Fruit fly (Drosophila melanogaster) whole organism, embryonic: ENCODE measurements around the gene CG5934.
A peak's percentile ranks its signal among the peaks of the same experiment; 100 is the strongest.

Experiments used
- CG10543 ChIP-seq: fragments of 200-800 bp; sonication (Bioruptor generic); optimal IDR thresholded peaks from 3 replicates; lab custom pipeline; 2017; ENCODE audit warnings: missing biosample characterization, mild to moderate bottlenecking, missing genetic modification characterization, moderate library complexity
- CG11247 ChIP-seq: fragments of 200-800 bp; sonication (Bioruptor generic); IDR thresholded peaks from 2 replicates; pipeline ENCODE4 v1.3.6; 2022; ENCODE audit warnings: missing biosample characterization, missing genetic modification characterization
- CG12104 ChIP-seq: fragments of 200-800 bp; sonication (Bioruptor generic); optimal IDR thresholded peaks from 3 replicates; lab custom pipeline; 2016; ENCODE audit warnings: missing biosample characterization, missing genetic modification characterization
- CG13296 ChIP-seq: fragments of 200-800 bp; sonication (Bioruptor generic); optimal IDR thresholded peaks from 3 replicates; lab custom pipeline; 2018; ENCODE audit warnings: missing biosample characterization, mild to moderate bottlenecking, missing genetic modification characterization
- CG15269 ChIP-seq: fragments of 200-800 bp; sonication (Bioruptor generic); optimal IDR thresholded peaks from 2 replicates; lab custom pipeline; 2018; ENCODE audit warnings: missing biosample characterization, mild to moderate bottlenecking, missing genetic modification characterization, moderate library complexity
- CG18011 ChIP-seq: fragments of 200-800 bp; sonication (Bioruptor generic); optimal IDR thresholded peaks from 2 replicates; lab custom pipeline; 2017; ENCODE audit warnings: missing biosample characterization, missing genetic modification characterization, mild to moderate bottlenecking, moderate library complexity, missing genotype
- CG1832 ChIP-seq: fragments of 200-800 bp; sonication (Bioruptor generic); optimal IDR thresholded peaks from 2 replicates; lab custom pipeline; 2017; ENCODE audit warnings: missing biosample characterization, mild to moderate bottlenecking, missing genetic modification characterization, inconsistent platforms
- CG2116 ChIP-seq: fragments of 200-800 bp; sonication (Bioruptor generic); optimal IDR thresholded peaks from 3 replicates; lab custom pipeline; 2018; ENCODE audit warnings: missing biosample characterization, mild to moderate bottlenecking, missing genetic modification characterization
- CG31441 ChIP-seq: fragments of 200-800 bp; sonication (Bioruptor generic); IDR thresholded peaks from 2 replicates; pipeline ENCODE4 v1.3.6; 2022; ENCODE audit warnings: missing biosample characterization, missing genetic modification characterization
- CG5245 ChIP-seq: fragments of 200-800 bp; sonication (Bioruptor generic); optimal IDR thresholded peaks from 3 replicates; lab custom pipeline; 2016; ENCODE audit warnings: missing biosample characterization, missing genetic modification characterization
- CG6689 ChIP-seq: fragments of 200-800 bp; sonication (Bioruptor generic); IDR thresholded peaks from 2 replicates; pipeline ENCODE4 v1.3.6; 2022; ENCODE audit warnings: missing biosample characterization, missing genetic modification characterization
- CG8359 ChIP-seq: fragments of 200-800 bp; sonication (Bioruptor generic); optimal IDR thresholded peaks from 2 replicates; lab custom pipeline; 2017; ENCODE audit warnings: missing biosample characterization, mild to moderate bottlenecking, missing genetic modification characterization, borderline replicate concordance
- CG9437 ChIP-seq: fragments of 200-800 bp; sonication (Bioruptor generic); optimal IDR thresholded peaks from 2 replicates; lab custom pipeline; 2018; ENCODE audit warnings: missing biosample characterization, mild to moderate bottlenecking, missing genetic modification characterization
- CG9727 ChIP-seq: fragments of 200-800 bp; sonication (Bioruptor generic); optimal IDR thresholded peaks from 3 replicates; lab custom pipeline; 2017; ENCODE audit warnings: missing biosample characterization, mild to moderate bottlenecking, missing genetic modification characterization
- D19B ChIP-seq: fragments of 200-800 bp; sonication (Bioruptor generic); optimal IDR thresholded peaks from 2 replicates; lab custom pipeline; 2017; ENCODE audit warnings: missing biosample characterization, mild to moderate bottlenecking, missing genetic modification characterization
- Dip2 ChIP-seq: fragments of 200-800 bp; sonication (Bioruptor generic); IDR thresholded peaks from 2 replicates; pipeline ENCODE4 v1.3.6; 2022; ENCODE audit warnings: missing biosample characterization, missing genetic modification characterization
- Eip74EF ChIP-seq, 2 experiments: fragments of 200-800 bp in 1 of 2; fragments of >200 bp in 1 of 2; sonication (Bioruptor generic) in 1 of 2; optimal IDR thresholded peaks; 2 replicates each; lab custom pipeline; 2017 to 2019; ENCODE audit warnings: missing biosample characterization in 2 of 2, missing genetic modification characterization in 2 of 2, mild to moderate bottlenecking in 1 of 2, moderate library complexity in 1 of 2
- HHEX ChIP-seq: fragments of 200-800 bp; sonication (Bioruptor generic); optimal IDR thresholded peaks from 3 replicates; lab custom pipeline; 2017; ENCODE audit warnings: missing biosample characterization, mild to moderate bottlenecking, missing genetic modification characterization, missing genetic modification reagents
- HLHmδ ChIP-seq: fragments of 200-800 bp; sonication (Bioruptor generic); optimal IDR thresholded peaks from 2 replicates; lab custom pipeline; 2018; ENCODE audit warnings: missing biosample characterization, mild to moderate bottlenecking, missing genetic modification characterization, moderate library complexity
- Kr ChIP-seq: fragments of 200-800 bp; sonication (Bioruptor generic); optimal IDR thresholded peaks from 2 replicates; lab custom pipeline; 2017; ENCODE audit warnings: missing biosample characterization, mild to moderate bottlenecking, missing genetic modification characterization
- MBD-R2 ChIP-seq: fragments of 200-800 bp; sonication (Bioruptor generic); IDR thresholded peaks from 2 replicates; pipeline ENCODE4 v1.3.6; 2022; ENCODE audit warnings: missing biosample characterization, missing genetic modification characterization
- MTF-1 ChIP-seq: fragments of 200-800 bp; sonication (Bioruptor generic); optimal IDR thresholded peaks from 2 replicates; lab custom pipeline; 2018; ENCODE audit warnings: missing biosample characterization, mild to moderate bottlenecking, missing genetic modification characterization, borderline replicate concordance
- Max ChIP-seq: fragments of 200-800 bp; sonication (Bioruptor generic); optimal IDR thresholded peaks from 2 replicates; lab custom pipeline; 2016; ENCODE audit warnings: missing biosample characterization, mild to moderate bottlenecking, missing genetic modification characterization
- NK7.1 ChIP-seq: fragments of 200-800 bp; sonication (Bioruptor generic); optimal IDR thresholded peaks from 3 replicates; lab custom pipeline; 2016; ENCODE audit warnings: missing biosample characterization, missing genetic modification characterization
- TFAM ChIP-seq: fragments of 200-800 bp; sonication (Bioruptor generic); optimal IDR thresholded peaks from 2 replicates; lab custom pipeline; 2017; ENCODE audit warnings: missing biosample characterization, missing genetic modification characterization, inconsistent platforms
- abd-A ChIP-seq: fragments of 200-800 bp; sonication (Bioruptor generic); optimal IDR thresholded peaks from 3 replicates; lab custom pipeline; 2019; ENCODE audit warnings: missing biosample characterization, mild to moderate bottlenecking, missing genetic modification characterization, moderate library complexity
- ase ChIP-seq: fragments of 200-800 bp; sonication (Bioruptor generic); IDR thresholded peaks from 3 replicates; pipeline ENCODE4 v1.3.6; 2022; ENCODE audit warnings: missing biosample characterization, missing genetic modification characterization
- az2 ChIP-seq: fragments of 200-800 bp; sonication (Bioruptor generic); optimal IDR thresholded peaks from 3 replicates; lab custom pipeline; 2016; ENCODE audit warnings: missing biosample characterization, missing genetic modification characterization
- dm ChIP-seq: fragments of 200-800 bp; sonication (Bioruptor generic); optimal IDR thresholded peaks from 3 replicates; lab custom pipeline; 2016; ENCODE audit warnings: missing biosample characterization, missing genetic modification characterization
- fd96Cb ChIP-seq: fragments of 200-800 bp; sonication (Bioruptor generic); optimal IDR thresholded peaks from 2 replicates; lab custom pipeline; 2018; ENCODE audit warnings: missing biosample characterization, mild to moderate bottlenecking, missing genetic modification characterization, moderate library complexity
- kah ChIP-seq: fragments of 200-800 bp; sonication (Bioruptor generic); optimal IDR thresholded peaks from 2 replicates; lab custom pipeline; 2018; ENCODE audit warnings: missing biosample characterization, mild to moderate bottlenecking, missing genetic modification characterization
- lmd ChIP-seq: fragments of 200-800 bp; sonication (Bioruptor generic); IDR thresholded peaks from 2 replicates; pipeline ENCODE4 v1.3.6; 2022; ENCODE audit warnings: missing biosample characterization, missing genetic modification characterization
- lola ChIP-seq, 3 experiments: fragments of >200 bp in 2 of 3; fragments of 200-800 bp in 1 of 3; sonication (Bioruptor generic) in 1 of 3; optimal IDR thresholded peaks; 2 replicates each; lab custom pipeline; 2017 to 2019; ENCODE audit warnings: missing biosample characterization in 3 of 3, missing genetic modification characterization in 3 of 3, mild to moderate bottlenecking in 1 of 3, moderate library complexity in 1 of 3
- lov ChIP-seq, 2 experiments: fragments of 200-800 bp in 1 of 2; fragments of >200 bp in 1 of 2; sonication (Bioruptor generic) in 1 of 2; IDR thresholded peaks in 1 of 2; optimal IDR thresholded peaks in 1 of 2; 2 replicates in 1 of 2; 3 replicates in 1 of 2; pipeline versions ENCODE4 v1.3.6 to Lab custom; 2017 to 2022; ENCODE audit warnings: missing biosample characterization in 1 of 2, missing genetic modification characterization in 1 of 2
- mirr ChIP-seq: fragments of 200-800 bp; sonication (Bioruptor generic); optimal IDR thresholded peaks from 3 replicates; lab custom pipeline; 2018; ENCODE audit warnings: missing biosample characterization, mild to moderate bottlenecking, missing genetic modification characterization
- nom ChIP-seq: fragments of 200-800 bp; sonication (Bioruptor generic); optimal IDR thresholded peaks from 2 replicates; lab custom pipeline; 2017; ENCODE audit warnings: missing biosample characterization, missing genetic modification characterization, mild to moderate bottlenecking, moderate library complexity, missing genetic modification reagents
- odd ChIP-seq: fragments of 200-800 bp; sonication (Bioruptor generic); optimal IDR thresholded peaks from 2 replicates; lab custom pipeline; 2017; ENCODE audit warnings: missing biosample characterization, mild to moderate bottlenecking, missing genetic modification characterization
- pan ChIP-seq, 4 experiments: fragments of >200 bp in 3 of 4; fragments of 200-800 bp in 1 of 4; sonication (Bioruptor generic) in 1 of 4; optimal IDR thresholded peaks in 3 of 4; IDR thresholded peaks in 1 of 4; 2 replicates each; pipeline versions ENCODE4 v1.3.6 to Lab custom; 2017 to 2022; ENCODE audit warnings: missing biosample characterization in 2 of 4, missing genetic modification characterization in 2 of 4, mixed read lengths in 1 of 4
- pho ChIP-seq: fragments of 200-800 bp; sonication (Bioruptor generic); optimal IDR thresholded peaks from 2 replicates; lab custom pipeline; 2016; ENCODE audit warnings: missing biosample characterization, missing genetic modification characterization
- pzg ChIP-seq: fragments of 200-800 bp; sonication (Bioruptor generic); optimal IDR thresholded peaks from 3 replicates; lab custom pipeline; 2018; ENCODE audit warnings: missing biosample characterization, mild to moderate bottlenecking, missing genetic modification characterization, moderate library complexity
- row ChIP-seq: fragments of 200-800 bp; sonication (Bioruptor generic); IDR thresholded peaks from 3 replicates; pipeline ENCODE4 v1.3.6; 2022; ENCODE audit warnings: missing biosample characterization, missing genetic modification characterization
- seq ChIP-seq: fragments of 200-800 bp; sonication (Bioruptor generic); IDR thresholded peaks from 2 replicates; pipeline ENCODE4 v1.3.6; 2022; ENCODE audit warnings: missing biosample characterization, missing genetic modification characterization
- sob ChIP-seq: fragments of 200-800 bp; sonication (Bioruptor generic); IDR thresholded peaks from 2 replicates; pipeline ENCODE4 v1.3.6; 2022; ENCODE audit warnings: missing biosample characterization, missing genetic modification characterization

Gene CG5934

dm6 chr3R:27253136-27253920, 20.2 kb upstream of the CG5934 start, which contains the start of gene pll (continued):
- TF ChIP-seq MBD-R2 (GFP tag; lab: Robert Waterston, UW) (peak; percentile 89), CG31441 (GFP tag; lab: Robert Waterston, UW) (no peak; the same call in 1 of the 2 replicates), CG9437 (GFP tag; lab: Kevin White, UChicago) (no peak), Dip2 (GFP tag; lab: Robert Waterston, UW) (no peak), row (peak; percentile 89), HLHmδ (no peak), sob (GFP tag; lab: Robert Waterston, UW) (peak; percentile 89), mirr (GFP tag; lab: Kevin White, UChicago) (peak; percentile 24), pzg (GFP tag; lab: Kevin White, UChicago) (peak; percentile 93), CG5245 (peak; percentile 62), D19B (no peak), nom (no peak), CG1832 (no peak), Eip74EF (GFP tag; optimal IDR thresholded peaks at IDR 0.05; lab: Kevin White, UChicago) (no peak), pan (optimal IDR thresholded peaks at IDR 0.05; lab: Kevin White, UChicago) (no peak), pan (GFP tag; optimal IDR thresholded peaks at IDR 0.05 in 1 of 2, IDR thresholded peaks at IDR 0.05 in 1 of 2) (peak in 1 of 2 experiments; percentile 94), pho (GFP tag; lab: Kevin White, UChicago) (peak; percentile 78), CG6689 (peak; percentile 88), NK7.1 (no peak), TFAM (GFP tag; lab: Kevin White, UChicago) (no peak), MTF-1 (peak; percentile 60), seq (GFP tag; lab: Robert Waterston, UW) (peak; percentile 69; the same call in 1 of the 2 replicates), fd96Cb (tag; lab: Kevin White, UChicago) (peak; percentile 75), CG11247 (GFP tag; lab: Robert Waterston, UW) (peak; percentile 90), dm (peak; percentile 49), CG18011 (GFP tag; lab: Kevin White, UChicago) (peak; percentile 48), kah (peak; percentile 93), CG2116 (peak; percentile 61), CG13296 (no peak), odd (GFP tag; lab: Kevin White, UChicago) (no peak), CG15269 (peak; percentile 87), lola (GFP tag; optimal IDR thresholded peaks at IDR 0.05; lab: Kevin White, UChicago) (peak in 1 of 3 experiments; percentile 55), az2 (GFP tag; lab: Kevin White, UChicago) (peak; percentile 85), CG12104 (GFP tag; lab: Kevin White, UChicago) (peak; percentile 31), lmd (GFP tag; lab: Robert Waterston, UW) (peak; percentile 85), Max (GFP tag; lab: Kevin White, UChicago) (peak; percentile 70), Kr (GFP tag; lab: Kevin White, UChicago) (no peak), CG9727 (GFP tag; lab: Kevin White, UChicago) (peak; percentile 82), CG10543 (GFP tag; lab: Kevin White, UChicago) (peak; percentile 41), CG8359 (GFP tag; lab: Kevin White, UChicago) (no peak), abd-A (tag; lab: Kevin White, UChicago) (no peak), HHEX (GFP tag; lab: Kevin White, UChicago) (peak; percentile 51), ase (GFP tag; lab: Robert Waterston, UW) (peak; percentile 95), lov (optimal IDR thresholded peaks at IDR 0.05; lab: Kevin White, UChicago) (no peak), lov (GFP tag; IDR thresholded peaks at IDR 0.05; lab: Robert Waterston, UW) (peak; percentile 76; the same call in 1 of the 3 replicates)
- TF ChIP-seq, all 482 proteins: peak for 364
